Worm (Caenorhabditis elegans): ENCODE results near the gene taf-10.

Gene taf-10

ce11 chrV:4724453-4724852 is 37.5 kb downstream of the taf-10 start, which contains the start of gene F39G3.4:
TSS of gene F39G3.4 (plus strand) at chrV:4724753.
- TF ChIP-seq sptf-1 (tag; optimal IDR thresholded peaks at IDR 0.05) (no peak), efl-1 (optimal IDR thresholded peaks at IDR 0.05) (no peak), efl-1 (GFP tag; optimal IDR thresholded peaks at IDR 0.05 in 1 of 2) (no peak)

- no peak for TF ChIP-seq fos-1 (tag; optimal IDR thresholded peaks at IDR 0.05)
- TF ChIP-seq rnt-1 (tag; optimal IDR thresholded peaks at IDR 0.05), result peak; percentile 57
- TF ChIP-seq nhr-237 (tag; optimal IDR thresholded peaks at IDR 0.05), result no peak
- peak; percentile 6 for TF ChIP-seq nhr-47 (tag; optimal IDR thresholded peaks at IDR 0.05)
- TF ChIP-seq nhr-20 (tag; optimal IDR thresholded peaks at IDR 0.05), result peak; percentile 9
- TF ChIP-seq unc-130 (tag; optimal IDR thresholded peaks at IDR 0.05), result peak; percentile 5
- peak; percentile 56 for TF ChIP-seq snu-23 (GFP tag; optimal IDR thresholded peaks at IDR 0.05)
- peak; percentile 2 to 18 for TF ChIP-seq lin-35 (GFP tag; optimal IDR thresholded peaks at IDR 0.05)
- no peak for TF ChIP-seq aha-1 (tag; optimal IDR thresholded peaks at IDR 0.05)
- no peak for TF ChIP-seq tbx-2 (tag; optimal IDR thresholded peaks at IDR 0.05)
- TF ChIP-seq lin-13 (GFP tag; optimal IDR thresholded peaks at IDR 0.05), result no peak
- peak in 1 of 2 experiments; percentile 27 for TF ChIP-seq mdl-1 (tag; optimal IDR thresholded peaks at IDR 0.05)
- TF ChIP-seq nhr-19 (GFP tag; conservative IDR thresholded peaks at IDR 0.05), result peak; percentile 38; the same call in 1 of the 2 replicates
- TF ChIP-seq lin-15B (tag; optimal IDR thresholded peaks at IDR 0.05), result no peak
- no peak for TF ChIP-seq nhr-76 (tag; optimal IDR thresholded peaks at IDR 0.05)
- peak; percentile 11 for TF ChIP-seq swsn-7 (tag; optimal IDR thresholded peaks at IDR 0.05)
- peak; percentile 65 for TF ChIP-seq lir-3 (tag; optimal IDR thresholded peaks at IDR 0.05; ENCODE audit: poor library complexity)
- TF ChIP-seq lin-14 (GFP tag; optimal IDR thresholded peaks at IDR 0.05), result peak; percentile 86
- no peak for TF ChIP-seq efl-1 (optimal IDR thresholded peaks at IDR 0.05)
- peak in 1 of 2 experiments; percentile 67 for TF ChIP-seq efl-1 (GFP tag; optimal IDR thresholded peaks at IDR 0.05 in 1 of 2)
- peak; percentile 27 for TF ChIP-seq xbp-1 (tag; optimal IDR thresholded peaks at IDR 0.05)
- TF ChIP-seq nhr-71 (tag; optimal IDR thresholded peaks at IDR 0.05), result peak; percentile 61
- peak; percentile 33 for TF ChIP-seq dsc-1 (tag; optimal IDR thresholded peaks at IDR 0.05)
- 0 out of 2 replicates have a peak, but pooled peaks have one; percentile 4 for TF ChIP-seq isw-1 (GFP tag; IDR thresholded peaks at IDR 0.05)
- TF ChIP-seq mep-1 (tag; optimal IDR thresholded peaks at IDR 0.05), result peak; percentile 36
- TF ChIP-seq lsy-2 (tag; optimal IDR thresholded peaks at IDR 0.05), result peak in 1 of 2 experiments; percentile 49
Observed at ce11 chrV:4730075-4730474, 43.2 kb downstream of the taf-10 start, which contains the start of gene tig-2. TSS of gene tig-2 (minus strand) at chrV:4730161.

ce11 chrV:4731154-4731961 is 44.5 kb downstream of the taf-10 start, which contains the start of gene F39G3.3:
TSS of gene F39G3.3 (plus strand) at chrV:4731911.
- TF ChIP-seq egl-27 (tag; optimal IDR thresholded peaks at IDR 0.05) (no peak), aly-2 (tag; optimal IDR thresholded peaks at IDR 0.05) (no peak), Y116A8C.19 (tag; optimal IDR thresholded peaks at IDR 0.05; ENCODE audit: borderline replicate concordance) (no peak), pag-3 (tag; optimal IDR thresholded peaks at IDR 0.05; ENCODE audit: borderline replicate concordance, insufficient read depth) (no peak), nhr-11 (tag; optimal IDR thresholded peaks at IDR 0.05) (no peak), dpl-1 (GFP tag; optimal IDR thresholded peaks at IDR 0.05) (peak; percentile 19 to 59 (median 46)), skn-1 (tag; optimal IDR thresholded peaks at IDR 0.05) (peak; percentile 74), nhr-28 (tag; optimal IDR thresholded peaks at IDR 0.05) (no peak), irx-1 (tag; optimal IDR thresholded peaks at IDR 0.05) (peak; percentile 42), lir-3 (tag; optimal IDR thresholded peaks at IDR 0.05; ENCODE audit: poor library complexity) (peak; percentile 47), pax-3 (tag; optimal IDR thresholded peaks at IDR 0.05) (no peak), hpl-2 (GFP tag; optimal IDR thresholded peaks at IDR 0.05) (peak; percentile 4), isw-1 (GFP tag; IDR thresholded peaks at IDR 0.05) (peak; percentile 6; the same call in 1 of the 2 replicates), tlp-1 (tag; optimal IDR thresholded peaks at IDR 0.05) (no peak), ztf-11 (tag; optimal IDR thresholded peaks at IDR 0.05) (peak in 1 of 2 experiments; percentile 7), lin-15B (tag; optimal IDR thresholded peaks at IDR 0.05) (no peak), lin-14 (GFP tag; optimal IDR thresholded peaks at IDR 0.05) (peak; percentile 50), lin-35 (GFP tag; optimal IDR thresholded peaks at IDR 0.05) (peak; percentile 24 to 49), fkh-4 (tag; optimal IDR thresholded peaks at IDR 0.05; ENCODE audit: borderline replicate concordance) (peak; percentile 9), elt-3 (tag; optimal IDR thresholded peaks at IDR 0.05) (peak in 1 of 6 experiments; percentile 10), nhr-77 (tag; optimal IDR thresholded peaks at IDR 0.05) (no peak), ceh-90 (tag; optimal IDR thresholded peaks at IDR 0.05) (no peak), unc-86 (tag; optimal IDR thresholded peaks at IDR 0.05) (peak; percentile 38), ceh-82 (tag; optimal IDR thresholded peaks at IDR 0.05) (peak; percentile 36 to 55 (median 43)), ceh-63 (GFP tag; optimal IDR thresholded peaks at IDR 0.05) (no peak)

All from whole organism, L1 larva.